Worm (Caenorhabditis elegans): ENCODE data around the gene T22C8.4.

DNA sequence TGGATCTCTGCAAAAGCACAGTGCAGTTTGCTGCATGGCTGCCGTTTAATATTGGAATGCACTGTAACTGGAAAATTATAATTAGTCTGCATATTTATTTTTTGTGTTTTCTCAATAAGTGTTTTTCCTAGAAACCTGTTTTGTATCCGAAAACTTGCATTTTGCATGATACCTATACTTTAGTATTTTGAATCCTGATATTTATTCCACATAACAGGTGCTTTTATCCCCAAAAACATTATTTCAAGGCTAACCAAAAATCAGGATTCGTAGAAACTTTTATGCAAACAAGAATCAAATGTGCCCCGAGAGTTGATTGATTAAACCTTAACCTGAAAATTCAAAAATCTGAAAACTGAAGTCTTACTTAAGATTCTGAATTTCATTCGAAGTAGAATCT lies 12.7 kb downstream of the T22C8.4 start:
- TF ChIP-seq nhr-77 (tag; optimal IDR thresholded peaks at IDR 0.05) (no peak), nhr-11 (tag; optimal IDR thresholded peaks at IDR 0.05) (no peak), snpc-4 (tag; optimal IDR thresholded peaks at IDR 0.05) (no peak), ceh-16 (tag; optimal IDR thresholded peaks at IDR 0.05) (no peak), fos-1 (tag; optimal IDR thresholded peaks at IDR 0.05) (no peak), ama-1 (optimal IDR thresholded peaks at IDR 0.05) (no peak), mdl-1 (tag; optimal IDR thresholded peaks at IDR 0.05) (no peak), unc-55 (GFP tag; optimal IDR thresholded peaks at IDR 0.05) (no peak), zag-1 (tag; optimal IDR thresholded peaks at IDR 0.05) (no peak)

Data from whole organism, L2 larva.